Worm (Caenorhabditis elegans): ENCODE results near the gene mec-10.

mec-10 gene

ce11 chrX:8473468-8473867 lies 3.4 kb upstream of the mec-10 start:
- TF ChIP-seq lin-14 (GFP tag; optimal IDR thresholded peaks at IDR 0.05) (peak; percentile 12), nhr-71 (tag; optimal IDR thresholded peaks at IDR 0.05) (peak; percentile 56), lin-35 (GFP tag; optimal IDR thresholded peaks at IDR 0.05) (peak in 1 of 2 experiments; percentile 46), ceh-88 (GFP tag; IDR thresholded peaks at IDR 0.05) (0 out of 2 replicates have a peak, but pooled peaks have one; percentile 22), tlp-1 (tag; optimal IDR thresholded peaks at IDR 0.05) (no peak), nhr-20 (tag; optimal IDR thresholded peaks at IDR 0.05) (peak; percentile 56), nhr-90 (tag; optimal IDR thresholded peaks at IDR 0.05; ENCODE audit: poor library complexity) (peak; percentile 53), lsy-2 (tag; optimal IDR thresholded peaks at IDR 0.05) (peak in 1 of 2 experiments; percentile 21), jun-1 (tag; optimal IDR thresholded peaks at IDR 0.05) (peak; percentile 33), egl-13 (tag; optimal IDR thresholded peaks at IDR 0.05) (no peak), pqm-1 (tag; optimal IDR thresholded peaks at IDR 0.05) (peak; percentile 64), elt-2 (tag; optimal IDR thresholded peaks at IDR 0.05) (peak; percentile 99), nhr-19 (GFP tag; conservative IDR thresholded peaks at IDR 0.05) (peak; percentile 5; the same call in 1 of the 2 replicates), ztf-4 (tag; optimal IDR thresholded peaks at IDR 0.05) (no peak)

- TF ChIP-seq ceh-88 (GFP tag; IDR thresholded peaks at IDR 0.05): no peak
- TF ChIP-seq lin-15B (tag; optimal IDR thresholded peaks at IDR 0.05): no peak
- TF ChIP-seq blmp-1 (tag; optimal IDR thresholded peaks at IDR 0.05): peak; percentile 57
Observed at ce11 chrX:8463889-8464444, 6.1 kb downstream of the mec-10 start.

DNA sequence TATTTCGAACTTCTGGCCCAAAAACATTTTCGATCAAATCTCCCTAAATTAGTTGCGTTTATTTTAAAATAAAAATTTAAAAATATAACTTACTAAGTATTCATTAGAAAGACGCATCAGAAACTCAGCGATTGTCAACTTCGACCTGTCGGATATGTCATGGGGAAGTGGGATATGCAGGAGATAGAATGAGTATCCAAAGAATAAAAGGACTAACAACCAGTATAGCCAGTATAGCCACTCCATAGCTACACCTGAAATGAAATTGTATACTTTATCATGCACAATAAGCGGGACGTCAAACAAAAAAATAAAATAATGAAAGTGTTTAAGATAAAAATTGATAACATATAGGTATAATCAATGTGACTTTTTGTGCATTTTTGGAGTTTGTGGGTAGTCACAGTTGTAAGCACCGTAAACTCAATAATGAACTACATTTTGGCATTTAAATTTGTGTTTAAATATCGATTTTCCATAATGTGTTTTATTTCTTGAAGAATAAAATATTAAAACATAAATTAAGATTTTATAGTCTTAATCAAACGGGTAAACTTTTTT lies 6.9 kb downstream of the mec-10 start, which contains the start of gene F16F9.4:
Gene F16F9.4, minus strand, starts transcription at position 276 of the 561 bp plus-strand sequence.
- no peak for TF ChIP-seq isw-1 (GFP tag; IDR thresholded peaks at IDR 0.05)
- TF ChIP-seq efl-1 (optimal IDR thresholded peaks at IDR 0.05): no peak
- peak in 1 of 2 experiments; percentile 68 for TF ChIP-seq efl-1 (GFP tag; optimal IDR thresholded peaks at IDR 0.05 in 1 of 2)
- TF ChIP-seq mef-2 (tag; optimal IDR thresholded peaks at IDR 0.05): no peak
- peak; percentile 54 for TF ChIP-seq elt-2 (tag; optimal IDR thresholded peaks at IDR 0.05)

DNA sequence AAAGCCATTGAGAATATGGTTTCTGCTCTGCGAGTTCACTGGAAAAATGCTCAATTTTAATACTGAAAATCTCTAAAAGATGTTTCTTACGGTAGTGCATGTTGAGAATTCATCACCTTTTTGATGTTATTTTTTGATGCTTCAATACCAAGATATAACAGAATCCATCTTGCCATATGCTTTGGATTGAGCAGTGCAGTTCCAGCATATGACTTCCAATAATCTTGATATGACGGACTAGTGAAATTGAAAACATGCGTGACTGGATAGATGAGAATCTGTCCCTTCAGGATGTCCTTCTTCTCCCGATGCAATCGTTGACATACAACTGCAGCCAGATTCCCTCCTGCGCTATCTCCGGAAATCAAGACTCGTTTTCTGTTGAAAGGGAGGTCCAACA lies 9.2 kb downstream of the mec-10 start:
- TF ChIP-seq isw-1 (GFP tag; IDR thresholded peaks at IDR 0.05) (no peak), blmp-1 (tag; optimal IDR thresholded peaks at IDR 0.05) (peak; percentile 48), tbx-2 (tag; optimal IDR thresholded peaks at IDR 0.05) (no peak), mab-9 (GFP tag; IDR thresholded peaks at IDR 0.05) (no peak), ceh-82 (tag; optimal IDR thresholded peaks at IDR 0.05) (no peak), nhr-11 (tag; optimal IDR thresholded peaks at IDR 0.05) (no peak)

DNA sequence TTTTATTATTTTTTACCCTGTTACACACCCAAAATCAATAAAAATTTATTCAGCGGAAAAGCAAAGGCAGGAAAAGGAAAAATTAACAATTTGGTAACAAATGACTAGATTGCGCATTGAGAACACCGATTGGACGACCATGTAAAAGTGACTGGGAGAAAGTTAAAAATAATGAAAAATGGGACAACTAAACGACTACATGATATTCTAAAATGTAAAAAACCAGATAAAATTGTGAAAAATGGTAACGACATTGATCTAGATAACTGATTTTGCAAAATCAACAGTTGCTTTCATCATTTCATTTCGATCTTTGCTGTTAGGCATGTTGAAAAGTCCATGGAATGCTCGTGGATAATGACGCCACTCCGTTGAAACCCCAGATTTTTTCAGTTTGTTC lies 10.3 kb downstream of the mec-10 start:
- TF ChIP-seq grh-1 (GFP tag; IDR thresholded peaks at IDR 0.05) (no peak), nhr-47 (tag; optimal IDR thresholded peaks at IDR 0.05) (no peak), alr-1 (tag; optimal IDR thresholded peaks at IDR 0.05; ENCODE audit: borderline replicate concordance) (no peak), unc-30 (tag; optimal IDR thresholded peaks at IDR 0.05) (no peak), C16A3.4 (tag; optimal IDR thresholded peaks at IDR 0.05) (no peak), unc-98 (GFP tag; IDR thresholded peaks at IDR 0.05) (no peak), nhr-12 (tag; optimal IDR thresholded peaks at IDR 0.05) (no peak), dsc-1 (tag; optimal IDR thresholded peaks at IDR 0.05) (no peak), elt-3 (tag; optimal IDR thresholded peaks at IDR 0.05) (no peak), efl-1 (optimal IDR thresholded peaks at IDR 0.05) (no peak), efl-1 (GFP tag; optimal IDR thresholded peaks at IDR 0.05 in 1 of 2) (no peak), hlh-17 (GFP tag; optimal IDR thresholded peaks at IDR 0.05; ENCODE audit: borderline replicate concordance) (no peak), ets-5 (GFP tag; IDR thresholded peaks at IDR 0.05) (no peak), unc-62 (GFP tag; optimal IDR thresholded peaks at IDR 0.05) (no peak), swsn-7 (tag; optimal IDR thresholded peaks at IDR 0.05) (no peak), nhr-20 (tag; optimal IDR thresholded peaks at IDR 0.05) (no peak), mef-2 (tag; optimal IDR thresholded peaks at IDR 0.05) (no peak), lin-13 (GFP tag; optimal IDR thresholded peaks at IDR 0.05) (no peak), xbp-1 (tag; optimal IDR thresholded peaks at IDR 0.05) (no peak), nhr-85 (tag) (no peak)
